Fruit fly (Drosophila melanogaster) whole organism, wandering third instar larva: ENCODE measurements around the gene Crag.
A peak's percentile ranks its signal among the peaks of the same experiment; 100 is the strongest.

Experiments
- Abd-B ChIP-seq: fragments of >200 bp; optimal IDR thresholded peaks from 2 replicates; lab custom pipeline; 2017; ENCODE audit warnings: missing biosample characterization, missing genetic modification characterization
- CG32264 ChIP-seq: fragments of 200-800 bp; sonication (Bioruptor generic); optimal IDR thresholded peaks from 2 replicates; lab custom pipeline; 2016; ENCODE audit warnings: missing biosample characterization, missing genetic modification characterization
- CG9705 ChIP-seq: fragments of 200-800 bp; sonication (Bioruptor generic); optimal IDR thresholded peaks from 2 replicates; lab custom pipeline; 2018; ENCODE audit warnings: missing biosample characterization, mild to moderate bottlenecking, missing genetic modification characterization
- CrebA ChIP-seq: fragments of 200-800 bp; sonication (Bioruptor generic); optimal IDR thresholded peaks from 2 replicates; lab custom pipeline; 2016; ENCODE audit warnings: missing biosample characterization, mild to moderate bottlenecking, missing genetic modification characterization, borderline replicate concordance
- Dfd ChIP-seq: fragments of >200 bp; optimal IDR thresholded peaks from 2 replicates; lab custom pipeline; 2017; ENCODE audit warnings: missing biosample characterization, missing genetic modification characterization
- Dif ChIP-seq: fragments of 200-275, 200-300 bp; sonication (Bioruptor generic); optimal IDR thresholded peaks from 2 replicates; lab custom pipeline; 2018; ENCODE audit warnings: missing biosample characterization, missing genetic modification characterization; ENCODE audit not compliant: partially characterized antibody
- GATAd ChIP-seq: sonication (Bioruptor generic); optimal IDR thresholded peaks from 2 replicates; lab custom pipeline; 2016; ENCODE audit warnings: missing biosample characterization, missing genetic modification characterization
- HLH106 ChIP-seq: fragments of 200-800 bp; optimal IDR thresholded peaks from 3 replicates; lab custom pipeline; 2019; ENCODE audit warnings: missing biosample characterization, mild to moderate bottlenecking, missing genetic modification characterization, moderate library complexity
- Hnf4 ChIP-seq: fragments of 200-800 bp; sonication (Bioruptor generic); optimal IDR thresholded peaks from 2 replicates; lab custom pipeline; 2016; ENCODE audit warnings: missing biosample characterization, mild to moderate bottlenecking, missing genetic modification characterization
- Hr78 ChIP-seq: fragments of >200 bp; optimal IDR thresholded peaks from 2 replicates; lab custom pipeline; 2017; ENCODE audit warnings: missing biosample characterization, missing genetic modification characterization
- Hr83 ChIP-seq: fragments of 200-300 bp; sonication (Bioruptor generic); optimal IDR thresholded peaks from 2 replicates; lab custom pipeline; 2016; ENCODE audit warnings: missing biosample characterization, mild to moderate bottlenecking, missing genetic modification characterization, moderate library complexity; ENCODE audit not compliant: poor library complexity, severe bottlenecking
- Jra ChIP-seq: sonication (Bioruptor generic); optimal IDR thresholded peaks from 2 replicates; lab custom pipeline; 2016; ENCODE audit warnings: missing biosample characterization, missing genetic modification characterization
- Mio ChIP-seq: sonication (Bioruptor generic); optimal IDR thresholded peaks from 2 replicates; lab custom pipeline; 2016; ENCODE audit warnings: missing biosample characterization, missing genetic modification characterization
- Myc ChIP-seq: fragments of >200 bp; optimal IDR thresholded peaks from 2 replicates; lab custom pipeline; 2017
- N ChIP-seq: fragments of >200 bp; optimal IDR thresholded peaks from 2 replicates; lab custom pipeline; 2018; ENCODE audit warnings: missing biosample characterization, missing external identifiers, missing genetic modification characterization
- OdsH ChIP-seq: fragments of 200-800 bp; sonication (Bioruptor generic); optimal IDR thresholded peaks from 2 replicates; lab custom pipeline; 2016; ENCODE audit warnings: missing biosample characterization, mild to moderate bottlenecking, missing genetic modification characterization
- Rel ChIP-seq, 2 experiments: fragments of 200-800 bp; sonication (Bioruptor generic) in 1 of 2; optimal IDR thresholded peaks; 2 replicates in 1 of 2; 3 replicates in 1 of 2; lab custom pipeline; 2016 to 2019; ENCODE audit warnings: mild to moderate bottlenecking in 2 of 2, missing biosample characterization in 2 of 2, missing genetic modification characterization in 2 of 2, moderate library complexity in 1 of 2
- Sp1 ChIP-seq: fragments of 200-800 bp; sonication (Bioruptor generic); optimal IDR thresholded peaks from 3 replicates; lab custom pipeline; 2019; ENCODE audit warnings: missing biosample characterization, mild to moderate bottlenecking, missing genetic modification characterization, moderate library complexity
- Vsx2 ChIP-seq: fragments of 200-300, 225-300 bp; sonication (Bioruptor generic); optimal IDR thresholded peaks from 2 replicates; lab custom pipeline; 2018; ENCODE audit warnings: missing biosample characterization, missing genetic modification characterization; ENCODE audit not compliant: partially characterized antibody
- br ChIP-seq: fragments of 200-800 bp; sonication (Bioruptor generic); optimal IDR thresholded peaks from 2 replicates; lab custom pipeline; 2016; ENCODE audit warnings: missing biosample characterization, missing genetic modification characterization
- brk ChIP-seq: fragments of 200-800 bp; sonication (Bioruptor generic); optimal IDR thresholded peaks from 2 replicates; lab custom pipeline; 2016; ENCODE audit warnings: missing biosample characterization, mild to moderate bottlenecking, missing genetic modification characterization
- dl ChIP-seq, 2 experiments: fragments of 175-275, 200-275 bp in 1 of 2; fragments of 200-275 bp in 1 of 2; sonication (Bioruptor generic); optimal IDR thresholded peaks; lab custom pipeline; 2018; ENCODE audit warnings: mild to moderate bottlenecking in 2 of 2, missing biosample characterization in 2 of 2, missing genetic modification characterization in 2 of 2, moderate library complexity in 2 of 2; ENCODE audit not compliant: partially characterized antibody in 2 of 2, insufficient read depth in 1 of 2
- dmrt93B ChIP-seq: fragments of 200-800 bp; sonication (Bioruptor generic); optimal IDR thresholded peaks from 2 replicates; lab custom pipeline; 2018; ENCODE audit warnings: missing biosample characterization, mild to moderate bottlenecking, missing genetic modification characterization
- dsf ChIP-seq: sonication (Bioruptor generic); optimal IDR thresholded peaks from 2 replicates; lab custom pipeline; 2016; ENCODE audit warnings: missing biosample characterization, missing genetic modification characterization, borderline replicate concordance
- ey ChIP-seq: fragments of 200-800 bp; sonication (Bioruptor generic); optimal IDR thresholded peaks from 2 replicates; lab custom pipeline; 2016; ENCODE audit warnings: missing biosample characterization, missing genetic modification characterization
- foxo ChIP-seq, 2 experiments: fragments of 200-800 bp; sonication (Bioruptor generic); optimal IDR thresholded peaks; 2 replicates in 1 of 2; 3 replicates in 1 of 2; lab custom pipeline; 2016 to 2017; ENCODE audit warnings: missing biosample characterization in 2 of 2, missing genetic modification characterization in 2 of 2
- fru ChIP-seq: fragments of 200-800 bp; sonication (Bioruptor generic); optimal IDR thresholded peaks from 3 replicates; lab custom pipeline; 2016; ENCODE audit warnings: missing biosample characterization, mild to moderate bottlenecking, missing genetic modification characterization
- h ChIP-seq: fragments of 200-800 bp; sonication (Bioruptor generic); optimal IDR thresholded peaks from 3 replicates; lab custom pipeline; 2016; ENCODE audit warnings: missing biosample characterization, mild to moderate bottlenecking, missing genetic modification characterization
- jim ChIP-seq: fragments of 175-275, 200-325 bp; sonication (Bioruptor generic); optimal IDR thresholded peaks from 2 replicates; lab custom pipeline; 2016; ENCODE audit warnings: missing biosample characterization, mild to moderate bottlenecking, missing genetic modification characterization
- lola ChIP-seq: fragments of >200 bp; optimal IDR thresholded peaks from 2 replicates; lab custom pipeline; 2017; ENCODE audit warnings: missing biosample characterization, missing genetic modification characterization
- pan ChIP-seq: fragments of >200 bp; optimal IDR thresholded peaks from 2 replicates; lab custom pipeline; 2017
- psq ChIP-seq: fragments of 200-800 bp; sonication (Bioruptor generic); optimal IDR thresholded peaks from 3 replicates; lab custom pipeline; 2017; ENCODE audit warnings: missing biosample characterization, mild to moderate bottlenecking, missing genetic modification characterization, moderate library complexity
- rgr ChIP-seq: fragments of 200-800 bp; sonication (Bioruptor generic); optimal IDR thresholded peaks from 3 replicates; lab custom pipeline; 2016; ENCODE audit warnings: missing biosample characterization, mild to moderate bottlenecking, missing genetic modification characterization
- sage ChIP-seq: fragments of 200-800 bp; sonication (Bioruptor generic); optimal IDR thresholded peaks from 2 replicates; lab custom pipeline; 2016; ENCODE audit warnings: missing biosample characterization, mild to moderate bottlenecking, missing genetic modification characterization
- sv ChIP-seq: fragments of 200-800 bp; sonication (Bioruptor generic); optimal IDR thresholded peaks from 3 replicates; lab custom pipeline; 2016; ENCODE audit warnings: missing biosample characterization, missing genetic modification characterization
- tai ChIP-seq: sonication (Bioruptor generic); optimal IDR thresholded peaks from 2 replicates; lab custom pipeline; 2016; ENCODE audit warnings: missing biosample characterization, missing genetic modification characterization
- usp ChIP-seq: fragments of >200 bp; optimal IDR thresholded peaks from 2 replicates; lab custom pipeline; 2017; ENCODE audit warnings: missing biosample characterization, missing genetic modification characterization
- woc ChIP-seq: sonication (Bioruptor generic); optimal IDR thresholded peaks from 2 replicates; lab custom pipeline; 2016; ENCODE audit warnings: missing biosample characterization, mild to moderate bottlenecking, missing genetic modification characterization

Crag gene

dm6 chrX:8588607-8589171, 3.1 kb upstream of the Crag start, which contains the start of gene CG12081 (continued):
- TF ChIP-seq sage (GFP tag; lab: Kevin White, UChicago): no peak
- TF ChIP-seq psq (GFP tag; lab: Kevin White, UChicago): no peak
- TF ChIP-seq dsf (GFP tag; lab: Kevin White, UChicago): no peak
- no peak for TF ChIP-seq ey (GFP tag; lab: Kevin White, UChicago)
- peak; percentile 6 for TF ChIP-seq Sp1 (GFP tag; lab: Kevin White, UChicago)
- no peak for TF ChIP-seq Dif

- TF ChIP-seq Dif (no peak), woc (GFP tag; lab: Kevin White, UChicago) (no peak), dsf (GFP tag; lab: Kevin White, UChicago) (no peak), OdsH (GFP tag; lab: Kevin White, UChicago) (peak; percentile 5), Vsx2 (GFP tag; lab: Kevin White, UChicago) (no peak), sv (GFP tag; lab: Kevin White, UChicago) (no peak), CG32264 (no peak), dl (GFP tag; optimal IDR thresholded peaks at IDR 0.05; lab: Kevin White, UChicago; ENCODE audit: insufficient read depth in 1 of 2, partially characterized antibody in 2 of 2) (no peak), Dfd (GFP tag; lab: Kevin White, UChicago) (no peak), HLH106 (peak; percentile 27), br (GFP tag; lab: Kevin White, UChicago) (peak; percentile 40), sage (GFP tag; lab: Kevin White, UChicago) (no peak), psq (GFP tag; lab: Kevin White, UChicago) (peak; percentile 6), usp (GFP tag; lab: Kevin White, UChicago) (no peak), pan (no peak), CG9705 (GFP tag; lab: Kevin White, UChicago) (no peak), Rel (GFP tag; optimal IDR thresholded peaks at IDR 0.05; lab: Kevin White, UChicago) (no peak), Rel (tag; optimal IDR thresholded peaks at IDR 0.05; lab: Kevin White, UChicago) (no peak), Hnf4 (no peak), brk (GFP tag; lab: Kevin White, UChicago) (no peak), ey (GFP tag; lab: Kevin White, UChicago) (peak; percentile 30), tai (GFP tag; lab: Kevin White, UChicago) (no peak), jim (GFP tag; lab: Kevin White, UChicago) (no peak), Mio (GFP tag; lab: Kevin White, UChicago) (no peak), foxo (GFP tag; optimal IDR thresholded peaks at IDR 0.05; lab: Kevin White, UChicago) (peak in 1 of 2 experiments; percentile 29), dmrt93B (GFP tag; lab: Kevin White, UChicago) (no peak), Myc (lab: Kevin White, UChicago) (no peak), Hr83 (GFP tag; lab: Kevin White, UChicago) (no peak), Hr78 (GFP tag; lab: Kevin White, UChicago) (no peak), lola (GFP tag; lab: Kevin White, UChicago) (no peak), h (GFP tag; lab: Kevin White, UChicago) (peak; percentile 10), fru (GFP tag; lab: Kevin White, UChicago) (no peak), N (GFP tag; lab: Kevin White, UChicago) (no peak), Abd-B (GFP tag; lab: Kevin White, UChicago) (no peak), Sp1 (GFP tag; lab: Kevin White, UChicago) (peak; percentile 18), Jra (GFP tag; lab: Kevin White, UChicago) (no peak), CrebA (GFP tag; lab: Kevin White, UChicago) (no peak), rgr (no peak), GATAd (no peak)
- TF ChIP-seq, all 38 proteins: peak for 8
Measured at dm6 chrX:8592437-8593158, 767 bp downstream of the Crag start.
